Fruit fly (Drosophila melanogaster) Kc167 (cell line): Measurements from ENCODE around the gene CG2247.

Source experiments
- Myc ChIP-seq: fragments of >200 bp; optimal IDR thresholded peaks from 2 replicates; lab custom pipeline; 2017; ENCODE audit warnings: missing external identifiers
- Sin3A ChIP-seq: fragments of >200 bp; optimal IDR thresholded peaks from 2 replicates; lab custom pipeline; 2018; ENCODE audit warnings: missing external identifiers
- h ChIP-seq: fragments of >200 bp; optimal IDR thresholded peaks from 3 replicates; lab custom pipeline; 2018; ENCODE audit warnings: missing external identifiers
- insv ChIP-seq: fragments of >200 bp; optimal IDR thresholded peaks from 3 replicates; lab custom pipeline; 2018; ENCODE audit warnings: missing external identifiers
- psq ChIP-seq: fragments of >200 bp; optimal IDR thresholded peaks from 2 replicates; lab custom pipeline; 2017; ENCODE audit warnings: missing external identifiers
- ttk ChIP-seq: sonication (Bioruptor generic); optimal IDR thresholded peaks from 2 replicates; lab custom pipeline; 2017; ENCODE audit warnings: missing external identifiers

DNA sequence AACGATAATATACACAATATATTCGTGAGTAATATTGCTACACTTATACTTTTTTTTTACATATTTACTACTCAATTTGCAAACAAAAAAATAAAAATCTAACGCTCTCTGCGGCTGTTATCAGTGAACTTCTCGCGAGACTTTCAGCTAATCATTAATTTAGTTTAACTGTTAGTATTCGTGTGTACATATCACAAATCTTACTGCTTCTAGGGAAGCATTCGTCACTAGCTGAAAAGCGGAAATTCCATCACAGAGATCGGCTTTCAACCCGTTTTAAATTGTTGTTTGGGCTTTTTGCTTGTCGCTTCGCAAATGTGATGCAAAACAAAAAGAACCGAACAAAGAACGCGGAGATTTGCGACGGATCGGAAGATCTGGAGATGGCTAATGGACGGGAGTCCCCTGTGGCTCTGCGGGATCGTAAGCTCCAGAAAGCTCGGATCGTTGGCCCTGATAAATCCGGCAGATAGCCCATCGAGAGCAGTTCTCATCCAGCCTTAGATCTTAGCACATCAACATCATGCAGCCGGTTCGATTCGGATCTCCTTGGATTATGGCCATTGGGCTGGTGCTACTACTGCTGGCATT lies 49.9 kb downstream of the CG2247 start, which contains the start of gene PGRP-SA:
- TF ChIP-seq psq (lab: Kevin White, UChicago) (no peak), h (lab: Kevin White, UChicago) (no peak), Sin3A (no peak), insv (lab: Kevin White, UChicago) (no peak), Myc (lab: Kevin White, UChicago) (no peak), ttk (lab: Kevin White, UChicago) (no peak)
